Fruit fly (Drosophila melanogaster) whole organism: Measurements from ENCODE around the gene Pus1.

Experiments
- CG8478 ChIP-seq: fragments of >200 bp; optimal IDR thresholded peaks from 2 replicates; lab custom pipeline; 2018; ENCODE audit warnings: inconsistent platforms
- Dll ChIP-seq: fragments of >200 bp; optimal IDR thresholded peaks from 2 replicates; lab custom pipeline; 2017
- EcR ChIP-seq, 2 experiments: fragments of >200 bp; optimal IDR thresholded peaks; 2 replicates each; lab custom pipeline; 2017; ENCODE audit warnings: missing biosample characterization in 2 of 2, missing genetic modification characterization in 2 of 2, missing genetic modification reagents in 2 of 2
- pan ChIP-seq: fragments of >200 bp; optimal IDR thresholded peaks from 2 replicates; lab custom pipeline; 2017
- psq ChIP-seq: fragments of >200 bp; optimal IDR thresholded peaks from 2 replicates; lab custom pipeline; 2017
- usp ChIP-seq: fragments of >200 bp; optimal IDR thresholded peaks from 2 replicates; lab custom pipeline; 2017; ENCODE audit warnings: missing biosample characterization, missing genetic modification characterization, mixed read lengths

Pus1 gene

dm6 chr3R:20546662-20547620 is 45.5 kb downstream of the Pus1 start:
- no peak for TF ChIP-seq CG8478 (lab: Kevin White, UChicago)
- no peak for TF ChIP-seq usp (GFP tag; lab: Kevin White, UChicago)
- no peak for TF ChIP-seq pan (lab: Kevin White, UChicago)
- TF ChIP-seq psq = no peak
- no peak for TF ChIP-seq EcR (GFP tag; optimal IDR thresholded peaks at IDR 0.05; lab: Kevin White, UChicago)
- TF ChIP-seq Dll = no peak

- no peak for TF ChIP-seq Dll
- no peak for TF ChIP-seq psq
- no peak for TF ChIP-seq usp (GFP tag; lab: Kevin White, UChicago)
- TF ChIP-seq CG8478 (lab: Kevin White, UChicago) = no peak
These were observed 46.8 kb downstream of the Pus1 start for dm6 chr3R:20545678-20546077.

dm6 chr3R:20544952-20545351 is 47.5 kb downstream of the Pus1 start:
- TF ChIP-seq psq (no peak), CG8478 (lab: Kevin White, UChicago) (no peak), Dll (no peak), usp (GFP tag; lab: Kevin White, UChicago) (no peak), EcR (GFP tag; optimal IDR thresholded peaks at IDR 0.05; lab: Kevin White, UChicago) (no peak), pan (lab: Kevin White, UChicago) (no peak)

- TF ChIP-seq psq = no peak
- no peak for TF ChIP-seq Dll
- no peak for TF ChIP-seq pan (lab: Kevin White, UChicago)
- TF ChIP-seq EcR (GFP tag; optimal IDR thresholded peaks at IDR 0.05; lab: Kevin White, UChicago) = no peak
- no peak for TF ChIP-seq usp (GFP tag; lab: Kevin White, UChicago)
- no peak for TF ChIP-seq CG8478 (lab: Kevin White, UChicago)
These were observed 48.8 kb downstream of the Pus1 start for dm6 chr3R:20543719-20544118.

- TF ChIP-seq psq = no peak
- TF ChIP-seq EcR (GFP tag; optimal IDR thresholded peaks at IDR 0.05; lab: Kevin White, UChicago) = no peak
- no peak for TF ChIP-seq pan (lab: Kevin White, UChicago)
- TF ChIP-seq CG8478 (lab: Kevin White, UChicago) = no peak
- no peak for TF ChIP-seq usp (GFP tag; lab: Kevin White, UChicago)
- TF ChIP-seq Dll = no peak
These were observed 49.3 kb downstream of the Pus1 start for dm6 chr3R:20543220-20543619.

dm6 chr3R:20542283-20543144 is 50.0 kb downstream of the Pus1 start:
- TF ChIP-seq pan (lab: Kevin White, UChicago) = no peak
- no peak for TF ChIP-seq usp (GFP tag; lab: Kevin White, UChicago)
- TF ChIP-seq Dll = no peak
- no peak for TF ChIP-seq CG8478 (lab: Kevin White, UChicago)
- TF ChIP-seq EcR (GFP tag; optimal IDR thresholded peaks at IDR 0.05; lab: Kevin White, UChicago) = no peak
- TF ChIP-seq psq = no peak
